Fruit fly (Drosophila melanogaster) whole organism, prepupa: Measurements from ENCODE around the gene CG32026.

Experiments
- CG10631 ChIP-seq: fragments of 200-800 bp; sonication (Bioruptor generic); optimal IDR thresholded peaks from 2 replicates; lab custom pipeline; 2016; ENCODE audit warnings: missing biosample characterization, missing genetic modification characterization
- CG16779 ChIP-seq: fragments of 200-800 bp; sonication (Bioruptor generic); optimal IDR thresholded peaks from 3 replicates; lab custom pipeline; 2017; ENCODE audit warnings: missing biosample characterization, mild to moderate bottlenecking, missing genetic modification characterization
- CG32006 ChIP-seq: fragments of 200-800 bp; sonication (Bioruptor generic); optimal IDR thresholded peaks from 3 replicates; lab custom pipeline; 2017; ENCODE audit warnings: missing biosample characterization, mild to moderate bottlenecking, missing genetic modification characterization
- Eip93F ChIP-seq: fragments of 200-800 bp; sonication (Bioruptor generic); optimal IDR thresholded peaks from 2 replicates; lab custom pipeline; 2016; ENCODE audit warnings: missing biosample characterization, mild to moderate bottlenecking, missing genetic modification characterization

- TF ChIP-seq Eip93F (GFP tag; lab: Kevin White, UChicago) (no peak), CG10631 (GFP tag; lab: Kevin White, UChicago) (no peak), CG32006 (GFP tag; lab: Kevin White, UChicago) (no peak), CG16779 (no peak)
Measured at dm6 chr3L:8871017-8871416, 34.8 kb downstream of the CG32026 start.
